Worm (Caenorhabditis elegans) whole organism, young adult: Measurements from ENCODE around the gene lipl-7.

Experiments used
- B0019.2 ChIP-seq: fragments of 200-800 bp; sonication (Bioruptor generic); conservative IDR thresholded peaks from 2 replicates; pipeline ENCODE4 v1.3.6; 2022; ENCODE audit warnings: missing genetic modification reagents, missing genetic modification characterization, missing compliant biosample characterization
- B0261.1 ChIP-seq: sonication (generic microtip); optimal IDR thresholded peaks from 2 replicates; lab custom pipeline; 2016; ENCODE audit warnings: mild to moderate bottlenecking, missing genetic modification characterization, moderate library complexity, missing compliant biosample characterization
- C17E4.6 ChIP-seq: fragments of 200-800 bp; sonication (Bioruptor generic); IDR thresholded peaks from 2 replicates; pipeline ENCODE4 v1.3.6; 2022; ENCODE audit warnings: missing genetic modification reagents, missing genetic modification characterization, missing compliant biosample characterization
- D2030.7 ChIP-seq: fragments of 200-800 bp; sonication (Bioruptor generic); IDR thresholded peaks from 2 replicates; pipeline ENCODE4 v1.3.6; 2022; ENCODE audit warnings: missing genetic modification reagents, missing genetic modification characterization, missing compliant biosample characterization
- F33H1.4 ChIP-seq: fragments of 200-800 bp; sonication (Bioruptor generic); IDR thresholded peaks from 2 replicates; pipeline ENCODE4 v1.3.6; 2022; ENCODE audit warnings: missing genetic modification reagents, missing genetic modification characterization, missing compliant biosample characterization
- F37B4.10 ChIP-seq: fragments of 200-800 bp; sonication (Bioruptor generic); IDR thresholded peaks from 2 replicates; pipeline ENCODE4 v1.3.6; 2022; ENCODE audit warnings: missing genetic modification characterization, missing compliant biosample characterization
- Y95B8A.8 ChIP-seq: fragments of 200-800 bp; sonication (Bioruptor generic); IDR thresholded peaks from 2 replicates; pipeline ENCODE4 v1.3.6; 2022; ENCODE audit warnings: missing genetic modification reagents, missing genetic modification characterization, missing compliant biosample characterization
- aptf-3 ChIP-seq: fragments of 200-800 bp; sonication (Bioruptor generic); IDR thresholded peaks from 2 replicates; pipeline ENCODE4 v1.3.6; 2022; ENCODE audit warnings: missing genetic modification characterization, missing compliant biosample characterization
- attf-6 ChIP-seq: fragments of 200-800 bp; sonication (Bioruptor generic); IDR thresholded peaks from 2 replicates; pipeline ENCODE4 v1.3.6; 2022; ENCODE audit warnings: missing genetic modification reagents, missing genetic modification characterization, missing compliant biosample characterization
- ceh-91 ChIP-seq: fragments of 200-800 bp; sonication (Bioruptor generic); IDR thresholded peaks from 2 replicates; pipeline ENCODE4 v1.3.6; 2022; ENCODE audit warnings: missing genetic modification reagents, missing genetic modification characterization, missing compliant biosample characterization
- die-1 ChIP-seq: sonication (generic microtip); optimal IDR thresholded peaks from 2 replicates; lab custom pipeline; 2016; ENCODE audit warnings: missing genotype, mild to moderate bottlenecking, missing genetic modification characterization, missing compliant biosample characterization
- dox-1 ChIP-seq: fragments of 200-800 bp; sonication (Bioruptor generic); IDR thresholded peaks from 2 replicates; pipeline ENCODE4 v1.3.6; 2022; ENCODE audit warnings: missing genetic modification reagents, missing genetic modification characterization, missing compliant biosample characterization
- dpl-1 ChIP-seq: fragments of 150-350 bp; optimal IDR thresholded peaks from 2 replicates; lab custom pipeline; 2014; ENCODE audit warnings: missing biosample characterization, missing genetic modification reagents, missing genetic modification characterization
- egl-18 ChIP-seq: fragments of 200-800 bp; sonication (Bioruptor generic); IDR thresholded peaks from 2 replicates; pipeline ENCODE4 v1.3.6; 2022; ENCODE audit warnings: missing genetic modification reagents, missing genetic modification characterization, missing compliant biosample characterization
- egrh-3 ChIP-seq: fragments of 200-800 bp; sonication (Bioruptor generic); IDR thresholded peaks from 2 replicates; pipeline ENCODE4 v1.3.6; 2022; ENCODE audit warnings: missing genetic modification reagents, missing genetic modification characterization, missing compliant biosample characterization
- ekl-4 ChIP-seq: fragments of 200-800 bp; sonication (Bioruptor generic); IDR thresholded peaks from 2 replicates; pipeline ENCODE4 v1.3.6; 2022; ENCODE audit warnings: missing genetic modification reagents, missing genetic modification characterization, missing compliant biosample characterization
- ets-4 ChIP-seq: fragments of 200-800 bp; sonication (Bioruptor generic); optimal IDR thresholded peaks from 2 replicates; lab custom pipeline; 2018; ENCODE audit warnings: mild to moderate bottlenecking, missing genetic modification characterization, missing compliant biosample characterization
- gei-17 ChIP-seq: fragments of 200-800 bp; sonication (Bioruptor generic); optimal IDR thresholded peaks from 2 replicates; lab custom pipeline; 2018; ENCODE audit warnings: mild to moderate bottlenecking, missing genetic modification characterization, missing compliant biosample characterization
- hrde-1 ChIP-seq: sonication (generic microtip); optimal IDR thresholded peaks from 2 replicates; lab custom pipeline; 2016; ENCODE audit warnings: missing genetic modification characterization, mild to moderate bottlenecking, missing compliant biosample characterization, moderate library complexity, missing genotype, missing genetic modification reagents, borderline replicate concordance
- lag-1 ChIP-seq: fragments of 200-800 bp; sonication (Bioruptor generic); IDR thresholded peaks from 2 replicates; pipeline ENCODE4 v1.3.6; 2022; ENCODE audit warnings: missing genetic modification reagents, missing genetic modification characterization, missing compliant biosample characterization
- lin-26 ChIP-seq: fragments of 200-800 bp; sonication (Bioruptor generic); IDR thresholded peaks from 2 replicates; pipeline ENCODE4 v1.3.6; 2022; ENCODE audit warnings: missing genetic modification reagents, missing genetic modification characterization, missing compliant biosample characterization
- madf-3 ChIP-seq: fragments of 200-800 bp; sonication (Bioruptor generic); IDR thresholded peaks from 2 replicates; pipeline ENCODE4 v1.3.6; 2022; ENCODE audit warnings: missing genetic modification reagents, missing genetic modification characterization, missing compliant biosample characterization
- madf-6 ChIP-seq: fragments of 200-800 bp; sonication (Bioruptor generic); IDR thresholded peaks from 2 replicates; pipeline ENCODE4 v1.3.6; 2022; ENCODE audit warnings: missing genetic modification reagents, missing genetic modification characterization, missing compliant biosample characterization
- mes-4 ChIP-seq: sonication (generic microtip); optimal IDR thresholded peaks from 2 replicates; lab custom pipeline; 2016; ENCODE audit warnings: missing genotype, missing genetic modification characterization, missing compliant biosample characterization
- nhr-80 ChIP-seq: sonication (generic microtip); optimal IDR thresholded peaks from 2 replicates; lab custom pipeline; 2016; ENCODE audit warnings: missing genetic modification characterization, missing compliant biosample characterization
- pbrm-1 ChIP-seq: fragments of 200-800 bp; sonication (Bioruptor generic); IDR thresholded peaks from 2 replicates; pipeline ENCODE4 v1.3.6; 2022; ENCODE audit warnings: missing genetic modification reagents, missing genetic modification characterization, missing compliant biosample characterization
- snpc-1.1 ChIP-seq: sonication (generic microtip); optimal IDR thresholded peaks from 2 replicates; lab custom pipeline; 2017; ENCODE audit warnings: missing genetic modification characterization, mild to moderate bottlenecking, missing compliant biosample characterization, antibody characterized with exemption, moderate library complexity, missing genotype, missing genetic modification reagents; ENCODE audit not compliant: insufficient read depth
- snpc-1.3 ChIP-seq: sonication (generic microtip); optimal IDR thresholded peaks from 2 replicates; lab custom pipeline; 2017; ENCODE audit warnings: missing genetic modification characterization, mild to moderate bottlenecking, missing compliant biosample characterization, antibody characterized with exemption, moderate library complexity, missing genotype, missing genetic modification reagents; ENCODE audit not compliant: insufficient read depth
- tbp1 ChIP-seq: fragments of 200-800 bp; sonication (Bioruptor generic); optimal IDR thresholded peaks from 2 replicates; lab custom pipeline; 2018; ENCODE audit warnings: mild to moderate bottlenecking, missing genetic modification characterization, missing compliant biosample characterization
- tbx-9 ChIP-seq: sonication (generic microtip); optimal IDR thresholded peaks from 2 replicates; lab custom pipeline; 2016; ENCODE audit warnings: borderline replicate concordance, missing genetic modification characterization, inconsistent platforms, missing compliant biosample characterization

lipl-7 gene

DNA sequence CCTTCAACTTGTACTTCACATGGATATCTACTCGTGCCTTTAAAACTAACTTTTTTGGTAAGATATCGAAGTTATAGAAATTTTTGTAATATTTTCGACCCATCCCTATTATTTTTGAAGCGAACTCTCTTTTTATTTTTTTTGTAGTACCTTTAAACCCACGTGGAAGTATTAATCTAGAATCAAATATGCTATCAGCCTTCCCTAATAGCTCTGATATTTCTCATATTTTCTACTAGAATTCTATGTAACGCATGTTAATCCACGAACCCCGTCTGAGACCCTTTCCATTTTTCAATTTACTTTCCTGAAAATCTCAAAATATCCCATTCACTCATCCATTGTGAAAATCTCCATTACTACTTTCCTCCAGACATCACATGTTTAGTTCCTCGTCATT is 31.7 kb upstream of the lipl-7 start (continued):
- TF ChIP-seq madf-3 (GFP tag; lab: Robert Waterston, UW) (no peak), snpc-1.3 (tag; lab: Kevin White, UChicago) (no peak), dpl-1 (GFP tag; lab: Kevin White, UChicago) (no peak)
- TF ChIP-seq, all 124 proteins: peak for 0

DNA sequence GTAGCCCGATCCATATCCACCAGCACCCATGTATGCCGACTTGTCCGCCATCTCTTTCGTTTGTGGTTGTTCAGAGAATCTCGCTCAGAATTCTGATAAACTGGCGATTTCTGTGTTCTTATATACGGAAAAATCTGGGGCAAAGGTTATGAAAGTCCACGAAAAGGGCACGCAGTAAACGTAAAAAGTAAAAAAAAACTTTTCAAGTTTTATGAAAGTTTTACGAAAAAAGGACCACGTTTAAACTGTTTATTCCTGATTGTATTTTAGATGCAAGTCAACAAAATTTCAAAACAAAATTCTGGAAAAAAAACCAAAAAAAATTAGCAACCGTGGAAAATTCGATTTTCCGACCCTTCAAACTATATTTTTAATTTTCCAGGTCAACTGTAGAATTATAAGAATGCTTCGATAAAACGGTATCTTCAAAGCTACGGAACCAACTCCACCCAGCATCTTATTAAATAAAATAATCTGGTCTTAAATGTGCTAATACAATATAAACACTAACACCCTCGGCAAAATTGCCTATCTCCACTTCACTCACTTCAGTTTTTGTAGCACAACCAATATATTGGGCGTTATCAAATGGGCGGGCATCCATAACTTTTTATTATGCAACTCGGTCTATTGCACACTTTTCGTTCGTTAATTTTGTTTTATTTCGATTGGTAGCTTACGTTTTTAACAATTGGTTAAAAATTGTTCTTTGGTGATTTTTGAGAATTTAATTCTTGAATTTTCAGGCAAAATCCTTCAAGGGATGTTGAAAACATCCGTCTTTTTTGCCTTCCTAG is 27.7 kb upstream of the lipl-7 start, which contains the start of the genes nspd-7 and Y43C5A.2:
Gene nspd-7, minus strand, starts transcription at position 51 of the 797 bp plus-strand sequence.
Gene Y43C5A.2, plus strand, starts transcription at position 747 of the 797 bp plus-strand sequence.
- TF ChIP-seq nhr-80 (tag; lab: Kevin White, UChicago) (peak; percentile 43), attf-6 (GFP tag; lab: Robert Waterston, UW) (no peak)

DNA sequence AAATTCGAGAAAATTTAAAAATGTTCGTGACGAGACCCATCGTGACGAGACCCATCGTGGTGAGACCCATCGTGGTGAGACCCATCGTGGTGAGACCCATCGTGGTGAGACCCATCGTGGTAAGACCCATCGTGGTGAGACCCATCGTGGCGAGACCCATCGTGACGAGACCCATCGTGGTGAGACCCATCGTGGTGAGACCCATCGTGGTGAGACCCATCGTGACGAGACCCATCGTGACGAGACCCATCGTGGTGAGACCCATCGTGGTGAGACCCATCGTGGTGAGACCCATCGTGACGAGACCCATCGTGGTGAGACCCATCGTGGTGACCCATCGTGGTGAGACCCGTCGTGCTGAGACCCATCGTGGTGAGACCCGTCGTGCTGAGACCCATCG is 21.3 kb upstream of the lipl-7 start:
- TF ChIP-seq F37B4.10 (GFP tag; lab: Robert Waterston, UW) (0 out of 2 replicates have a peak, but pooled peaks have one; percentile 85), pbrm-1 (peak; percentile 52; the same call in 1 of the 2 replicates), F33H1.4 (peak; percentile 63), madf-6 (0 out of 2 replicates have a peak, but pooled peaks have one; percentile 33), Y95B8A.8 (GFP tag; lab: Robert Waterston, UW) (0 out of 2 replicates have a peak, but pooled peaks have one; percentile 59), egl-18 (GFP tag; lab: Robert Waterston, UW) (0 out of 2 replicates have a peak, but pooled peaks have one; percentile 15), D2030.7 (GFP tag; lab: Robert Waterston, UW) (0 out of 2 replicates have a peak, but pooled peaks have one; percentile 37), aptf-3 (0 out of 2 replicates have a peak, but pooled peaks have one; percentile 36), dox-1 (GFP tag; lab: Robert Waterston, UW) (0 out of 2 replicates have a peak, but pooled peaks have one; percentile 40), B0019.2 (GFP tag; lab: Robert Waterston, UW) (peak; percentile 4; the same call in 1 of the 2 replicates), lag-1 (GFP tag; lab: Robert Waterston, UW) (0 out of 2 replicates have a peak, but pooled peaks have one; percentile 8), egrh-3 (GFP tag; lab: Robert Waterston, UW) (peak; percentile 83)

DNA sequence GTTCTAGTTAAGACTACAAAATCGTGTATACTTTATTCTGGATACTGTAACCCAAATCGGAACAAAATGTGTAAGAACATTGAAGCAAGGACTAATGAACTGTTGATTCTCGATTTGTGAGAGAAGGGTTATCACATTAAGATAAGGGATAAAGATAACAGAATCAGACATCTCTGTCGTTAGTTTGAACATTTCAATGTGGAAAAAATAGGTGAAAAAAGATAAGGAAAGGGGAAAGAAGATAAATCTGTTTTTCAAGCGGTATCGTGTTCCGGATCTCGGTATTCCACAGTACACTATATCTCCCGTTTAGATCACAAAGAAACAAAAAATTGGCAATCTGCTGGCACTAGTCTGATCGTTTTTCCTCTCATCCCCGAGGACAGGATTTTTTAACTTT is 19.4 kb upstream of the lipl-7 start:
- TF ChIP-seq B0261.1 (tag; lab: Kevin White, UChicago) (no peak), gei-17 (GFP tag; lab: Kevin White, UChicago) (no peak), ekl-4 (GFP tag; lab: Robert Waterston, UW) (no peak), tbp1 (GFP tag; lab: Kevin White, UChicago) (no peak), C17E4.6 (GFP tag; lab: Robert Waterston, UW) (no peak), lin-26 (GFP tag; lab: Robert Waterston, UW) (no peak), snpc-1.1 (tag; lab: Kevin White, UChicago) (no peak), ets-4 (no peak), die-1 (tag; lab: Kevin White, UChicago) (no peak), ceh-91 (GFP tag; lab: Robert Waterston, UW) (no peak), mes-4 (no peak), aptf-3 (no peak), tbx-9 (tag; lab: Kevin White, UChicago) (no peak), hrde-1 (no peak)
